Fruit fly (Drosophila melanogaster) whole organism, wandering third instar larva: ENCODE results near the gene Spag1.

Source experiments
- CG9705 ChIP-seq: fragments of 200-800 bp; sonication (Bioruptor generic); optimal IDR thresholded peaks from 2 replicates; lab custom pipeline; 2018; ENCODE audit warnings: missing biosample characterization, mild to moderate bottlenecking, missing genetic modification characterization
- Hnf4 ChIP-seq: fragments of 200-800 bp; sonication (Bioruptor generic); optimal IDR thresholded peaks from 2 replicates; lab custom pipeline; 2016; ENCODE audit warnings: missing biosample characterization, mild to moderate bottlenecking, missing genetic modification characterization

DNA sequence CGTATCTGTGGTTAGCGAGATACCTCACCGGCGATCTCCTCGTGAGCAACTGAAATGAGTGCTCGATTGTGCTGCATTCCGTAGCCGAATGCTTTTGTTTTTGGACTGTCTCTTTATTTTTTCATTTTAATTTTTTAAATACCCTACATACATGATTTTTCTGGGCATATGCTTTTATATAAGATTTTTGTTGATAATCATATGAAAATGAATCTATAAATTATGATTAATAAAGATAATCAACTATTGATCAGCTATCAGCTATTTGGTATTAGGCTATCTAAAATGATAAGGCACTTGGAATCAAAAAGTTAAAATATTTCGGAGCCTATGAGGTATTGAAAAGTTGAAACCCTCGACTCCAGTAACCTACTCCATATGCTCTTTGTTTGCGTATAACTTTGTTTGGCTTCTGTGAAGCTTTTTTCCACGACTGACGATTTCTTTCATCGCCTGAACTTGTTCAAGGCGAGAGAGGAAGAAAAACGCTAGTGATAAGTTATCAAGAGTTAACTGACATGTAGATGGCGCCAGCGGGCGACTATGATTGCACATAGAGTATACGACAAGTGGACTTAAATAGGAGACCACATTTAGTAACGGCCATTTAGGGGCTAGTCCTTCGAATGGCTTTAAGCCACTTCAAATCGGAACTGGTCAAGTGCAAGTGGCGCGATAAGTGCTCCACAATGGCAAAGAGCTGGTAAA lies 42.3 kb downstream of the Spag1 start, which contains the start of gene CG31076:
- peak; percentile 67 for TF ChIP-seq Hnf4
- TF ChIP-seq CG9705 (GFP tag; lab: Kevin White, UChicago): peak; percentile 51
